Worm (Caenorhabditis elegans): ENCODE data around the gene ZK402.1.

DNA sequence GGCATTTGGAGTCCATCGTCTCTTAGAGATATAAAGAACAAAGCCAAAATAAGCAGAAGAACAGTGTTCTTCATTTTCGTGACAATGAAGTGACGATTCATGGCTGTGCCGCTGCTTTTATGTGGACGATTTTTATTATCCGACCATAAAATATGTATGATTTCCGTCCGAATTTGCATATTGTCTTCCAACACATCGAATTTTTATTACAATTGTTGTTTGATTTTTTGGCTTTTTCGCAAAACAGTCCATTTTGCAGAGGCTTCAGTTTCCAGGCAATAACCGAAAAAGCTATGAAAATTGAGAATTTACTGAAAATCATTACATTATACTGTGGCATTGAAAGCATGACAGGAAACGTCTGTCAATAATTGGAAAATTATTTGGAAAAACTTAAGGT lies 19.5 kb upstream of the ZK402.1 start, which contains the start of gene F56C3.8:
- TF ChIP-seq unc-62 (GFP tag; optimal IDR thresholded peaks at IDR 0.05) (no peak), ztf-11 (tag; optimal IDR thresholded peaks at IDR 0.05) (no peak), pha-4 (tag; optimal IDR thresholded peaks at IDR 0.05) (no peak), mls-2 (tag; optimal IDR thresholded peaks at IDR 0.05) (no peak), nhr-28 (tag; optimal IDR thresholded peaks at IDR 0.05) (no peak), nhr-12 (tag; optimal IDR thresholded peaks at IDR 0.05) (no peak), elt-3 (tag; optimal IDR thresholded peaks at IDR 0.05) (no peak), bed-3 (GFP tag; optimal IDR thresholded peaks at IDR 0.05) (no peak), lin-13 (tag; optimal IDR thresholded peaks at IDR 0.05) (no peak), nhr-237 (tag; optimal IDR thresholded peaks at IDR 0.05) (no peak)

All from whole organism, mixed stage, embryonic.